Worm (Caenorhabditis elegans) whole organism, L3 larva: ENCODE measurements around the gene F20G2.1.

ENCODE experiments used
- aly-2 ChIP-seq: fragments of 150-350 bp; optimal IDR thresholded peaks from 2 replicates; lab custom pipeline; 2014; ENCODE audit warnings: missing biosample characterization, missing genetic modification characterization
- daf-12 ChIP-seq: fragments of 150-350 bp; optimal IDR thresholded peaks from 2 replicates; lab custom pipeline; 2014; ENCODE audit warnings: missing biosample characterization, missing genetic modification reagents, missing genetic modification characterization
- elt-3 ChIP-seq, 3 experiments: fragments of 150-350 bp in 1 of 3; sonication (generic microtip) in 2 of 3; optimal IDR thresholded peaks; 2 replicates in 2 of 3; 4 replicates in 1 of 3; lab custom pipeline; 2014 to 2017; ENCODE audit warnings: missing biosample characterization in 3 of 3, missing genetic modification characterization in 3 of 3
- lin-15B ChIP-seq: fragments of 150-350 bp; optimal IDR thresholded peaks from 2 replicates; lab custom pipeline; 2014; ENCODE audit warnings: missing biosample characterization, missing genetic modification characterization
- nhr-11 ChIP-seq: fragments of 150-350 bp; optimal IDR thresholded peaks from 2 replicates; lab custom pipeline; 2014; ENCODE audit warnings: missing biosample characterization, missing genetic modification characterization
- nhr-12 ChIP-seq: fragments of 150-350 bp; optimal IDR thresholded peaks from 2 replicates; lab custom pipeline; 2014; ENCODE audit warnings: missing biosample characterization, missing genetic modification characterization
- nhr-237 ChIP-seq: fragments of 150-350 bp; optimal IDR thresholded peaks from 2 replicates; lab custom pipeline; 2014; ENCODE audit warnings: missing biosample characterization, missing genetic modification characterization
- nhr-25 ChIP-seq: sonication (generic microtip); optimal IDR thresholded peaks from 2 replicates; lab custom pipeline; 2017; ENCODE audit warnings: missing biosample characterization, missing genetic modification characterization
- nhr-28 ChIP-seq: fragments of 150-350 bp; optimal IDR thresholded peaks from 2 replicates; lab custom pipeline; 2014; ENCODE audit warnings: missing biosample characterization, missing genetic modification characterization
- nhr-76 ChIP-seq: fragments of 150-350 bp; sonication (generic microtip); optimal IDR thresholded peaks from 5 replicates; lab custom pipeline; 2014; ENCODE audit warnings: missing biosample characterization, missing genetic modification characterization
- skn-1 ChIP-seq: fragments of 150-350 bp; optimal IDR thresholded peaks from 2 replicates; lab custom pipeline; 2014; ENCODE audit warnings: missing biosample characterization, missing genetic modification characterization
- unc-62 ChIP-seq: fragments of 150-350 bp; sonication (generic microtip); optimal IDR thresholded peaks from 4 replicates; lab custom pipeline; 2014; ENCODE audit warnings: missing biosample characterization, missing genetic modification reagents, missing genetic modification characterization
- ztf-4 ChIP-seq: fragments of 150-350 bp; optimal IDR thresholded peaks from 2 replicates; lab custom pipeline; 2014; ENCODE audit warnings: missing biosample characterization, missing genetic modification characterization

- TF ChIP-seq lin-15B (tag; lab: Kevin White, UChicago) (no peak), nhr-11 (no peak), skn-1 (tag; lab: Kevin White, UChicago) (no peak), nhr-237 (no peak), aly-2 (tag; lab: Kevin White, UChicago) (no peak), ztf-4 (tag; lab: Kevin White, UChicago) (no peak), unc-62 (GFP tag; lab: Kevin White, UChicago) (no peak), nhr-76 (tag; lab: Kevin White, UChicago) (no peak), daf-12 (tag; lab: Kevin White, UChicago) (no peak), nhr-28 (tag; lab: Kevin White, UChicago) (no peak), elt-3 (tag; optimal IDR thresholded peaks at IDR 0.05; lab: Kevin White, UChicago) (no peak), nhr-12 (no peak), nhr-25 (tag; lab: Kevin White, UChicago) (peak; percentile 83)
Measured at ce11 chrV:13703960-13704359, 49.4 kb downstream of the F20G2.1 start, which contains the start of gene T01D3.3.
